Fruit fly (Drosophila melanogaster) whole organism, prepupa: ENCODE measurements around the gene CG33703.
A peak's percentile ranks its signal among the peaks of the same experiment; 100 is the strongest.

ENCODE experiments used
- OdsH ChIP-seq: fragments of 200-800 bp; sonication (Bioruptor generic); optimal IDR thresholded peaks from 3 replicates; lab custom pipeline; 2016; ENCODE audit warnings: missing biosample characterization, missing genetic modification characterization
- dsx ChIP-seq: fragments of 200-800 bp; optimal IDR thresholded peaks from 3 replicates; lab custom pipeline; 2019; ENCODE audit warnings: missing biosample characterization, mild to moderate bottlenecking, missing genetic modification characterization, moderate library complexity; ENCODE audit not compliant: poor library complexity, severe bottlenecking
- topi ChIP-seq: fragments of 200-800 bp; sonication (Bioruptor generic); optimal IDR thresholded peaks from 3 replicates; lab custom pipeline; 2016; ENCODE audit warnings: missing biosample characterization, missing genetic modification characterization

- TF ChIP-seq dsx: no peak
- TF ChIP-seq OdsH (GFP tag; lab: Kevin White, UChicago): peak; percentile 15
- peak; percentile 18 for TF ChIP-seq topi (GFP tag; lab: Kevin White, UChicago)
Observed at dm6 chr3L:9550873-9551580, 38.6 kb upstream of the CG33703 start.
